Fruit fly (Drosophila melanogaster) whole organism: Measurements from ENCODE around the gene Bhmt.

ENCODE experiments used
- CG8478 ChIP-seq: fragments of >200 bp; optimal IDR thresholded peaks from 2 replicates; lab custom pipeline; 2018; ENCODE audit warnings: inconsistent platforms
- EcR ChIP-seq, 2 experiments: fragments of >200 bp; optimal IDR thresholded peaks; 2 replicates each; lab custom pipeline; 2017; ENCODE audit warnings: missing biosample characterization in 2 of 2, missing genetic modification characterization in 2 of 2, missing genetic modification reagents in 2 of 2
- pan ChIP-seq: fragments of >200 bp; optimal IDR thresholded peaks from 2 replicates; lab custom pipeline; 2017

- TF ChIP-seq CG8478 (lab: Kevin White, UChicago) (no peak), EcR (GFP tag; optimal IDR thresholded peaks at IDR 0.05; lab: Kevin White, UChicago) (no peak), pan (no peak)
Observed at dm6 chr2L:18995660-18996417, 38.7 kb upstream of the Bhmt start, which contains the start of gene CG10650.
